Fruit fly (Drosophila melanogaster) S2 (cell line): Measurements from ENCODE around the gene Pi3K21B.

Source experiments
- CG8478 ChIP-seq: fragments of >200 bp; optimal IDR thresholded peaks from 2 replicates; lab custom pipeline; 2018
- CTCF ChIP-seq, 2 experiments: fragments of >200 bp; optimal IDR thresholded peaks; 2 replicates each; lab custom pipeline; 2018

dm6 chr2L:321148-321547, 23.5 kb downstream of the Pi3K21B start, which contains the start of gene CG11911:
- TF ChIP-seq CTCF (optimal IDR thresholded peaks at IDR 0.05; lab: Kevin White, UChicago) (no peak), CG8478 (lab: Kevin White, UChicago) (no peak)
